Worm (Caenorhabditis elegans) whole organism, L4/young adult: ENCODE measurements around the gene ogdh-2.

ENCODE experiments used
- W03F9.2 ChIP-seq: fragments of 150-350 bp; optimal IDR thresholded peaks from 2 replicates; lab custom pipeline; 2014; ENCODE audit warnings: missing biosample characterization, missing genetic modification characterization
- dao-5 ChIP-seq: sonication (generic microtip); optimal IDR thresholded peaks from 2 replicates; lab custom pipeline; 2016; ENCODE audit warnings: missing genotype, missing genetic modification characterization, moderate library complexity, missing compliant biosample characterization
- him-1 ChIP-seq: sonication (generic microtip); optimal IDR thresholded peaks from 2 replicates; lab custom pipeline; 2016; ENCODE audit warnings: missing genotype, missing genetic modification reagents, missing genetic modification characterization, missing compliant biosample characterization

- TF ChIP-seq dao-5, result no peak
- TF ChIP-seq him-1 (tag; lab: Kevin White, UChicago), result no peak
- TF ChIP-seq W03F9.2 (tag; lab: Kevin White, UChicago), result no peak
Observed at ce11 chrV:12167031-12167430, 27.3 kb upstream of the ogdh-2 start.
